Fruit fly (Drosophila melanogaster) whole organism, wandering third instar larva: ENCODE results near the gene Gycalpha99B.
A peak's percentile ranks its signal among the peaks of the same experiment; 100 is the strongest.

Experiments
- Abd-B ChIP-seq: fragments of >200 bp; optimal IDR thresholded peaks from 2 replicates; lab custom pipeline; 2017; ENCODE audit warnings: missing biosample characterization, missing genetic modification characterization
- CG32264 ChIP-seq: fragments of 200-800 bp; sonication (Bioruptor generic); optimal IDR thresholded peaks from 2 replicates; lab custom pipeline; 2016; ENCODE audit warnings: missing biosample characterization, missing genetic modification characterization
- CG9705 ChIP-seq: fragments of 200-800 bp; sonication (Bioruptor generic); optimal IDR thresholded peaks from 2 replicates; lab custom pipeline; 2018; ENCODE audit warnings: missing biosample characterization, mild to moderate bottlenecking, missing genetic modification characterization
- CrebA ChIP-seq: fragments of 200-800 bp; sonication (Bioruptor generic); optimal IDR thresholded peaks from 2 replicates; lab custom pipeline; 2016; ENCODE audit warnings: missing biosample characterization, mild to moderate bottlenecking, missing genetic modification characterization, borderline replicate concordance
- Dfd ChIP-seq: fragments of >200 bp; optimal IDR thresholded peaks from 2 replicates; lab custom pipeline; 2017; ENCODE audit warnings: missing biosample characterization, missing genetic modification characterization
- Dif ChIP-seq: fragments of 200-275, 200-300 bp; sonication (Bioruptor generic); optimal IDR thresholded peaks from 2 replicates; lab custom pipeline; 2018; ENCODE audit warnings: missing biosample characterization, missing genetic modification characterization; ENCODE audit not compliant: partially characterized antibody
- GATAd ChIP-seq: sonication (Bioruptor generic); optimal IDR thresholded peaks from 2 replicates; lab custom pipeline; 2016; ENCODE audit warnings: missing biosample characterization, missing genetic modification characterization
- HLH106 ChIP-seq: fragments of 200-800 bp; optimal IDR thresholded peaks from 3 replicates; lab custom pipeline; 2019; ENCODE audit warnings: missing biosample characterization, mild to moderate bottlenecking, missing genetic modification characterization, moderate library complexity
- Hnf4 ChIP-seq: fragments of 200-800 bp; sonication (Bioruptor generic); optimal IDR thresholded peaks from 2 replicates; lab custom pipeline; 2016; ENCODE audit warnings: missing biosample characterization, mild to moderate bottlenecking, missing genetic modification characterization
- Hr78 ChIP-seq: fragments of >200 bp; optimal IDR thresholded peaks from 2 replicates; lab custom pipeline; 2017; ENCODE audit warnings: missing biosample characterization, missing genetic modification characterization
- Hr83 ChIP-seq: fragments of 200-300 bp; sonication (Bioruptor generic); optimal IDR thresholded peaks from 2 replicates; lab custom pipeline; 2016; ENCODE audit warnings: missing biosample characterization, mild to moderate bottlenecking, missing genetic modification characterization, moderate library complexity; ENCODE audit not compliant: poor library complexity, severe bottlenecking
- Jra ChIP-seq: sonication (Bioruptor generic); optimal IDR thresholded peaks from 2 replicates; lab custom pipeline; 2016; ENCODE audit warnings: missing biosample characterization, missing genetic modification characterization
- Mio ChIP-seq: sonication (Bioruptor generic); optimal IDR thresholded peaks from 2 replicates; lab custom pipeline; 2016; ENCODE audit warnings: missing biosample characterization, missing genetic modification characterization
- Myc ChIP-seq: fragments of >200 bp; optimal IDR thresholded peaks from 2 replicates; lab custom pipeline; 2017
- N ChIP-seq: fragments of >200 bp; optimal IDR thresholded peaks from 2 replicates; lab custom pipeline; 2018; ENCODE audit warnings: missing biosample characterization, missing external identifiers, missing genetic modification characterization
- OdsH ChIP-seq: fragments of 200-800 bp; sonication (Bioruptor generic); optimal IDR thresholded peaks from 2 replicates; lab custom pipeline; 2016; ENCODE audit warnings: missing biosample characterization, mild to moderate bottlenecking, missing genetic modification characterization
- Rel ChIP-seq, 2 experiments: fragments of 200-800 bp; sonication (Bioruptor generic) in 1 of 2; optimal IDR thresholded peaks; 2 replicates in 1 of 2; 3 replicates in 1 of 2; lab custom pipeline; 2016 to 2019; ENCODE audit warnings: mild to moderate bottlenecking in 2 of 2, missing biosample characterization in 2 of 2, missing genetic modification characterization in 2 of 2, moderate library complexity in 1 of 2
- Sp1 ChIP-seq: fragments of 200-800 bp; sonication (Bioruptor generic); optimal IDR thresholded peaks from 3 replicates; lab custom pipeline; 2019; ENCODE audit warnings: missing biosample characterization, mild to moderate bottlenecking, missing genetic modification characterization, moderate library complexity
- Vsx2 ChIP-seq: fragments of 200-300, 225-300 bp; sonication (Bioruptor generic); optimal IDR thresholded peaks from 2 replicates; lab custom pipeline; 2018; ENCODE audit warnings: missing biosample characterization, missing genetic modification characterization; ENCODE audit not compliant: partially characterized antibody
- br ChIP-seq: fragments of 200-800 bp; sonication (Bioruptor generic); optimal IDR thresholded peaks from 2 replicates; lab custom pipeline; 2016; ENCODE audit warnings: missing biosample characterization, missing genetic modification characterization
- brk ChIP-seq: fragments of 200-800 bp; sonication (Bioruptor generic); optimal IDR thresholded peaks from 2 replicates; lab custom pipeline; 2016; ENCODE audit warnings: missing biosample characterization, mild to moderate bottlenecking, missing genetic modification characterization
- dl ChIP-seq, 2 experiments: fragments of 175-275, 200-275 bp in 1 of 2; fragments of 200-275 bp in 1 of 2; sonication (Bioruptor generic); optimal IDR thresholded peaks; lab custom pipeline; 2018; ENCODE audit warnings: mild to moderate bottlenecking in 2 of 2, missing biosample characterization in 2 of 2, missing genetic modification characterization in 2 of 2, moderate library complexity in 2 of 2; ENCODE audit not compliant: partially characterized antibody in 2 of 2, insufficient read depth in 1 of 2
- dmrt93B ChIP-seq: fragments of 200-800 bp; sonication (Bioruptor generic); optimal IDR thresholded peaks from 2 replicates; lab custom pipeline; 2018; ENCODE audit warnings: missing biosample characterization, mild to moderate bottlenecking, missing genetic modification characterization
- foxo ChIP-seq, 2 experiments: fragments of 200-800 bp; sonication (Bioruptor generic); optimal IDR thresholded peaks; 2 replicates in 1 of 2; 3 replicates in 1 of 2; lab custom pipeline; 2016 to 2017; ENCODE audit warnings: missing biosample characterization in 2 of 2, missing genetic modification characterization in 2 of 2
- fru ChIP-seq: fragments of 200-800 bp; sonication (Bioruptor generic); optimal IDR thresholded peaks from 3 replicates; lab custom pipeline; 2016; ENCODE audit warnings: missing biosample characterization, mild to moderate bottlenecking, missing genetic modification characterization
- h ChIP-seq: fragments of 200-800 bp; sonication (Bioruptor generic); optimal IDR thresholded peaks from 3 replicates; lab custom pipeline; 2016; ENCODE audit warnings: missing biosample characterization, mild to moderate bottlenecking, missing genetic modification characterization
- pan ChIP-seq: fragments of >200 bp; optimal IDR thresholded peaks from 2 replicates; lab custom pipeline; 2017
- rgr ChIP-seq: fragments of 200-800 bp; sonication (Bioruptor generic); optimal IDR thresholded peaks from 3 replicates; lab custom pipeline; 2016; ENCODE audit warnings: missing biosample characterization, mild to moderate bottlenecking, missing genetic modification characterization
- sage ChIP-seq: fragments of 200-800 bp; sonication (Bioruptor generic); optimal IDR thresholded peaks from 2 replicates; lab custom pipeline; 2016; ENCODE audit warnings: missing biosample characterization, mild to moderate bottlenecking, missing genetic modification characterization
- sv ChIP-seq: fragments of 200-800 bp; sonication (Bioruptor generic); optimal IDR thresholded peaks from 3 replicates; lab custom pipeline; 2016; ENCODE audit warnings: missing biosample characterization, missing genetic modification characterization
- tai ChIP-seq: sonication (Bioruptor generic); optimal IDR thresholded peaks from 2 replicates; lab custom pipeline; 2016; ENCODE audit warnings: missing biosample characterization, missing genetic modification characterization
- woc ChIP-seq: sonication (Bioruptor generic); optimal IDR thresholded peaks from 2 replicates; lab custom pipeline; 2016; ENCODE audit warnings: missing biosample characterization, mild to moderate bottlenecking, missing genetic modification characterization

The Gycalpha99B gene

DNA sequence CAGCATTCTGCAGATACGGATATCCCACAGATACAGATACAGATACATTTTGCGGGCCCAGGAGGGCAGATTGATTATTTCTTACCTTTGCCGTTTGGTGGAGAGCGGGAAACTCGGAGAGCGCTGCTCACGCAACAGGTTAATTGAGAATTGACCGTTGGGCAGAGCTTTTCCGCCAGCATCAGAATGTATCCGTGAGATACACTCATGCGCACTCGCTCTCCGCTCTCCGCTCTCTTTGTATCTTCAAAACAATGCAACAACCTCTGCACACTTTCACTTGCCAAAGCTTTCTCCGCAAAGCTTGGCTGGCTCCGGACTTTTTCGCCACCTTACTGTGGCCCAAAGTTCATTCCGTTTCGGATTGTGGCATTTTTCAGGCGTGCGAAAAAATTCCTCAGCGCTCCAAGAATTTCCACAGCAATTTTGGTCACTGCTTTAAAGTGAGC lies at the start of gene Gycalpha99B, which contains the start of gene CG7582:
Gene Gycalpha99B, plus strand, starts transcription at position 352 of the 449 bp plus-strand sequence.
Gene CG7582, minus strand, starts transcription at position 127 of the 449 bp plus-strand sequence.
- TF ChIP-seq CrebA (no peak), Myc (lab: Kevin White, UChicago) (peak; percentile 65), Dif (GFP tag; lab: Kevin White, UChicago) (peak; percentile 66), N (GFP tag; lab: Kevin White, UChicago) (peak; percentile 7), h (no peak)

DNA sequence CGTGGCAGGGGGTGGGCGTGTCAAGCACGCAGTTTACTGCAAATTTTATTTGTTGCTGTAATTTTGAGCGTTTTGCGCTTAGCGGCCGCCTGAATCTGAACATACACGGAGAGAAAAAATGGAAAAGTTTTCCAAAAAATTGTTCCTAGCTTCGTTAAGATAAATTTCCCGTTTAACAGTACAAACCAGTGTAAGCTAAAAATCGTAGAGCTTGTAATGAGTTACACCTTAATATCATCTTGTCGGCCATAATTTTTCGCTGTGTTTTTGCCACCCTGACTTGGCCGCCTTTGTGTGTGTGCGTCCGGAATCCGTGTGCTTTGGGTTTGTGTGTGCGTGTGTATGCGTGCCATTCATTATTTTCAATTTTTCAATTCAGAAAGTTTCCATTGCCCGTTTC lies 30.8 kb upstream of the Gycalpha99B start:
- TF ChIP-seq foxo (GFP tag; optimal IDR thresholded peaks at IDR 0.05; lab: Kevin White, UChicago) (peak in 1 of 2 experiments; percentile 8), Hr78 (GFP tag; lab: Kevin White, UChicago) (no peak), N (GFP tag; lab: Kevin White, UChicago) (no peak), HLH106 (tag; lab: Kevin White, UChicago) (no peak), h (peak; percentile 1)
- TF ChIP-seq, all 38 proteins: peak for 2

dm6 chr3R:29659950-29660349 lies 22.4 kb upstream of the Gycalpha99B start, which contains the start of gene Dop1R2:
Gene Dop1R2, minus strand, starts transcription at chr3R:29659984.
- TF ChIP-seq Sp1 (GFP tag; lab: Kevin White, UChicago) (no peak), N (GFP tag; lab: Kevin White, UChicago) (no peak), Hr78 (GFP tag; lab: Kevin White, UChicago) (no peak), Dif (GFP tag; lab: Kevin White, UChicago) (no peak), GATAd (GFP tag; lab: Kevin White, UChicago) (no peak)

- TF ChIP-seq br, result no peak
- no peak for TF ChIP-seq GATAd (GFP tag; lab: Kevin White, UChicago)
- TF ChIP-seq CG32264 (GFP tag; lab: Kevin White, UChicago), result no peak
- no peak for TF ChIP-seq foxo (GFP tag; optimal IDR thresholded peaks at IDR 0.05; lab: Kevin White, UChicago)
- no peak for TF ChIP-seq tai (GFP tag; lab: Kevin White, UChicago)
- no peak for TF ChIP-seq Jra
Measured at dm6 chr3R:29664183-29664829, 18.0 kb upstream of the Gycalpha99B start, which contains the start of gene ppk21. Gene ppk21, plus strand, starts transcription at chr3R:29664779.

dm6 chr3R:29668777-29669176 lies 13.5 kb upstream of the Gycalpha99B start, which contains the start of the genes ppk20 and ppk30:
Gene ppk20, minus strand, starts transcription at chr3R:29668877.
Gene ppk30, plus strand, starts transcription at chr3R:29669149.
- TF ChIP-seq Hr83 (GFP tag; lab: Kevin White, UChicago) (no peak), CG32264 (GFP tag; lab: Kevin White, UChicago) (no peak), N (GFP tag; lab: Kevin White, UChicago) (no peak), GATAd (GFP tag; lab: Kevin White, UChicago) (no peak), Jra (no peak), OdsH (GFP tag; lab: Kevin White, UChicago) (no peak), Rel (GFP tag; optimal IDR thresholded peaks at IDR 0.05; lab: Kevin White, UChicago) (no peak), Rel (tag; optimal IDR thresholded peaks at IDR 0.05; lab: Kevin White, UChicago) (no peak), Dif (GFP tag; lab: Kevin White, UChicago) (no peak), tai (GFP tag; lab: Kevin White, UChicago) (no peak), Dfd (GFP tag; lab: Kevin White, UChicago) (no peak), fru (GFP tag; lab: Kevin White, UChicago) (no peak), dl (GFP tag; optimal IDR thresholded peaks at IDR 0.05; lab: Kevin White, UChicago; ENCODE audit: insufficient read depth in 1 of 2, partially characterized antibody in 2 of 2) (no peak), brk (GFP tag; lab: Kevin White, UChicago) (no peak), pan (no peak), sage (GFP tag; lab: Kevin White, UChicago) (no peak), h (no peak), Mio (GFP tag; lab: Kevin White, UChicago) (no peak)

DNA sequence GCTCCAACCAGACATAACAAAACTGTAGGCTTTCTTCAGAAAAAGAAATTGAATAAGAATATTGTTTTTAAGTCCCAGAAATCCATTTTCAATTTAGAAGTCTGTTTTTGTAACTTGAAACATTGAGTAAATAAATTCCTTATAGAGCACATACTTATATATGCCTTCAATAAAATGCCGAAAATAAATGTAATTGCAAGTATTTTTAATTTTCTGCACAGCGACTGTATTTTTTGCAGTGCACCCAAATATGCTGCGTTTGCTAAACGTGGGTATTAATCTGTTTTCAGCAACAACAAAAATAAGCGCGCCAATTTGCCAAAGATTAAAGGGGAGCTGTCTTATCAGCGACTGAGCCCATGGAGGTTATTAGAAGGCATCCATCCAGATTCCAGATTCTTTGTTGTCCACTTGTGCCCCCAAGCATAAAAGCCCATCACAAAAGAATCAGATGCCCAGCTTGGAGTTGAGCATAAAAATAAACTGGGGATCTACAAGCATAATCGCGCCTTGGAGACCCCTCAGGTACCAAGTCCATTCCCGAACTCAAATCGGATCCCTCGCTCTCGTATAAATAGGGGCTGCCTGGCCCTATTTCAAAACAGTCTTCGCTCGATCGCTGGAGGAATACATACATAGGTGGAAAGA lies 11.1 kb upstream of the Gycalpha99B start, which contains the start of gene Obp99a:
Gene Obp99a, plus strand, starts transcription at position 598 of the 648 bp plus-strand sequence.
- TF ChIP-seq Myc (lab: Kevin White, UChicago) (no peak), Dif (GFP tag; lab: Kevin White, UChicago) (no peak), CG32264 (GFP tag; lab: Kevin White, UChicago) (no peak), brk (GFP tag; lab: Kevin White, UChicago) (no peak), Dfd (GFP tag; lab: Kevin White, UChicago) (no peak), Abd-B (GFP tag; lab: Kevin White, UChicago) (no peak), dl (GFP tag; optimal IDR thresholded peaks at IDR 0.05; lab: Kevin White, UChicago; ENCODE audit: insufficient read depth in 1 of 2, partially characterized antibody in 2 of 2) (no peak), tai (GFP tag; lab: Kevin White, UChicago) (no peak), sv (GFP tag; lab: Kevin White, UChicago) (no peak), h (peak; percentile 22), woc (GFP tag; lab: Kevin White, UChicago) (no peak), CG9705 (GFP tag; lab: Kevin White, UChicago) (no peak), GATAd (GFP tag; lab: Kevin White, UChicago) (no peak), Jra (no peak), Hnf4 (GFP tag; lab: Kevin White, UChicago) (no peak), Rel (GFP tag; optimal IDR thresholded peaks at IDR 0.05; lab: Kevin White, UChicago) (no peak), Rel (tag; optimal IDR thresholded peaks at IDR 0.05; lab: Kevin White, UChicago) (peak; percentile 76), fru (GFP tag; lab: Kevin White, UChicago) (no peak), rgr (GFP tag; lab: Kevin White, UChicago) (no peak), Vsx2 (GFP tag; lab: Kevin White, UChicago) (no peak), N (GFP tag; lab: Kevin White, UChicago) (no peak), foxo (GFP tag; optimal IDR thresholded peaks at IDR 0.05; lab: Kevin White, UChicago) (peak in 1 of 2 experiments; percentile 32), dmrt93B (GFP tag; lab: Kevin White, UChicago) (no peak)
